Fruit fly (Drosophila melanogaster): Measurements from ENCODE around the gene Mnat9.

The Mnat9 gene

DNA sequence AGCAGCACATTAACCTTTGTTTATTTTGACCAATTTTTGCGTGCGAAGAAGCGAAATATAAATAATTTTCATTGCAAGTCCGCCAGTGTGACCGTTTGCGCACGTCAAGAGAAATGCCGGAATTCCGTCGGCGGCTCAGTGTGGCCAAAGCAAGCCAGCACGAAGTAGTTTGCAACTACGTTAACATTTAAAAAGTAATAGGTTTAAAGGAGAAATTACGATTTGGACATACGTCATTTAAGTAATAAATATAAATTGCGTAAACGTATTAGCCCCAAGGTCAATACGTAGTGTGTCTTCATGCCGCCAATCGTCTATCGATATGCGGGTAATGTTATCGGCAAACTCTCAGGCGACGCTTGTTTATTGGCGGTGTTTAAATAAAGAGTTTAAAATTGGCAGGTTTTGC is 35.4 kb downstream of the Mnat9 start, which contains the start of the genes pygo and rod (continued):
- TF ChIP-seq Hmr (GFP tag; optimal IDR thresholded peaks at IDR 0.05) (no peak), CG14014 (GFP tag; IDR thresholded peaks at IDR 0.05) (no peak), zen (tag; optimal IDR thresholded peaks at IDR 0.05) (no peak), nerfin-2 (GFP tag; IDR thresholded peaks at IDR 0.05; ENCODE audit: partially characterized antibody) (peak; percentile 28; the same call in 1 of the 2 replicates), trh (GFP tag; optimal IDR thresholded peaks at IDR 0.05) (no peak), CG8281 (tag; optimal IDR thresholded peaks at IDR 0.05) (no peak), Sin3A (optimal IDR thresholded peaks at IDR 0.05) (peak; percentile 93), E2f1 (GFP tag; IDR thresholded peaks at IDR 0.05) (no peak), CG34422 (GFP tag; IDR thresholded peaks at IDR 0.05) (peak; percentile 50; the same call in 1 of the 3 replicates), Stat92E (GFP tag; optimal IDR thresholded peaks at IDR 0.05) (no peak), CG18599 (GFP tag; optimal IDR thresholded peaks at IDR 0.05) (no peak), lab (GFP tag; optimal IDR thresholded peaks at IDR 0.05) (no peak), CG1647 (GFP tag; optimal IDR thresholded peaks at IDR 0.05) (no peak), CG31441 (GFP tag; IDR thresholded peaks at IDR 0.05) (no peak), CG8388 (GFP tag; optimal IDR thresholded peaks at IDR 0.05) (no peak), Dip2 (GFP tag; IDR thresholded peaks at IDR 0.05) (no peak), CG16815 (GFP tag; optimal IDR thresholded peaks at IDR 0.05) (no peak), da (GFP tag; optimal IDR thresholded peaks at IDR 0.05) (no peak), prd (optimal IDR thresholded peaks at IDR 0.05) (no peak), prd (GFP tag; IDR thresholded peaks at IDR 0.05) (0 out of 3 replicates have a peak, but pooled peaks have one; percentile 5), Usf (GFP tag; optimal IDR thresholded peaks at IDR 0.05) (no peak), bsh (GFP tag; optimal IDR thresholded peaks at IDR 0.05) (no peak), CG12299 (tag; optimal IDR thresholded peaks at IDR 0.05) (no peak), CG10959 (GFP tag; IDR thresholded peaks at IDR 0.05) (no peak), CG6654 (GFP tag; optimal IDR thresholded peaks at IDR 0.05) (no peak), HLH3B (GFP tag; IDR thresholded peaks at IDR 0.05) (no peak), salm (tag; optimal IDR thresholded peaks at IDR 0.05) (no peak), Gug (GFP tag; IDR thresholded peaks at IDR 0.05) (no peak), gsb (GFP tag; IDR thresholded peaks at IDR 0.05) (no peak), disco-r (GFP tag; optimal IDR thresholded peaks at IDR 0.05) (no peak), CG6272 (GFP tag; IDR thresholded peaks at IDR 0.05) (no peak), CG12942 (GFP tag; optimal IDR thresholded peaks at IDR 0.05) (no peak), Sox100B (GFP tag; optimal IDR thresholded peaks at IDR 0.05) (no peak), CG4854 (GFP tag; optimal IDR thresholded peaks at IDR 0.05) (no peak), Myb (GFP tag; optimal IDR thresholded peaks at IDR 0.05) (peak; percentile 71), inv (GFP tag; IDR thresholded peaks at IDR 0.05; ENCODE audit: partially characterized antibody) (peak; percentile 47), zf30C (GFP tag; optimal IDR thresholded peaks at IDR 0.05) (no peak), lilli (GFP tag; optimal IDR thresholded peaks at IDR 0.05) (peak; percentile 34), cg (GFP tag; optimal IDR thresholded peaks at IDR 0.05) (no peak), fd96Cb (tag; optimal IDR thresholded peaks at IDR 0.05) (no peak), CG30431 (GFP tag; optimal IDR thresholded peaks at IDR 0.05) (no peak), CG4360 (GFP tag; IDR thresholded peaks at IDR 0.05) (no peak), insv (GFP tag; optimal IDR thresholded peaks at IDR 0.05) (no peak), run (tag; optimal IDR thresholded peaks at IDR 0.05) (no peak), CG10366 (GFP tag; IDR thresholded peaks at IDR 0.05) (no peak), Abd-B (GFP tag; optimal IDR thresholded peaks at IDR 0.05) (no peak), ttk (GFP tag; IDR thresholded peaks at IDR 0.05) (no peak), pan (optimal IDR thresholded peaks at IDR 0.05) (no peak), pan (GFP tag; optimal IDR thresholded peaks at IDR 0.05 in 1 of 2, IDR thresholded peaks at IDR 0.05 in 1 of 2) (no peak), Awh (GFP tag; IDR thresholded peaks at IDR 0.05) (no peak), CG32772 (GFP tag; IDR thresholded peaks at IDR 0.05) (no peak), Ets97D (GFP tag; optimal IDR thresholded peaks at IDR 0.05) (peak; percentile 61)

Measured in whole organism, embryonic.